Worm (Caenorhabditis elegans) whole organism, young adult: Measurements from ENCODE around the gene tbc-17.

ENCODE experiments used
- F49E8.2 ChIP-seq: sonication (generic microtip); optimal IDR thresholded peaks from 3 replicates; lab custom pipeline; 2017; ENCODE audit warnings: missing genetic modification characterization, mild to moderate bottlenecking, missing compliant biosample characterization, antibody characterized with exemption, moderate library complexity; ENCODE audit not compliant: insufficient read depth
- F55B11.4 ChIP-seq: sonication (generic microtip); optimal IDR thresholded peaks from 2 replicates; lab custom pipeline; 2016; ENCODE audit warnings: missing compliant biosample characterization, missing genetic modification characterization, borderline replicate concordance; ENCODE audit not compliant: insufficient read depth
- efl-1 ChIP-seq: fragments of 150-350 bp; optimal IDR thresholded peaks from 2 replicates; lab custom pipeline; 2014; ENCODE audit warnings: missing biosample characterization, missing genetic modification reagents, missing genetic modification characterization
- hlh-12 ChIP-seq: sonication (generic microtip); optimal IDR thresholded peaks from 2 replicates; lab custom pipeline; 2016; ENCODE audit warnings: missing genetic modification characterization, missing compliant biosample characterization
- snpc-1.3 ChIP-seq: sonication (generic microtip); optimal IDR thresholded peaks from 2 replicates; lab custom pipeline; 2017; ENCODE audit warnings: missing genetic modification characterization, mild to moderate bottlenecking, missing compliant biosample characterization, antibody characterized with exemption, moderate library complexity, missing genotype, missing genetic modification reagents; ENCODE audit not compliant: insufficient read depth
- snpc-4 ChIP-seq, 5 experiments: fragments of 150-350 bp in 1 of 5; sonication (generic microtip) in 4 of 5; optimal IDR thresholded peaks; 2 replicates each; lab custom pipeline; 2014 to 2018; ENCODE audit warnings: missing genetic modification characterization in 5 of 5, missing biosample characterization in 3 of 5, antibody characterized with exemption in 2 of 5, mild to moderate bottlenecking in 2 of 5, missing compliant biosample characterization in 2 of 5, missing genotype in 2 of 5, moderate library complexity in 2 of 5, missing genetic modification reagents in 1 of 5
- unc-130 ChIP-seq: sonication (generic microtip); optimal IDR thresholded peaks from 2 replicates; lab custom pipeline; 2016; ENCODE audit warnings: missing genetic modification reagents, missing genetic modification characterization, missing compliant biosample characterization

ce11 chrII:12668148-12668547 lies 26.1 kb upstream of the tbc-17 start:
- TF ChIP-seq unc-130 (GFP tag; lab: Kevin White, UChicago) (no peak), snpc-4 (GFP tag; optimal IDR thresholded peaks at IDR 0.05; lab: Kevin White, UChicago) (no peak), snpc-4 (tag; optimal IDR thresholded peaks at IDR 0.05; lab: Kevin White, UChicago) (no peak), snpc-1.3 (tag; lab: Kevin White, UChicago) (no peak), hlh-12 (tag; lab: Kevin White, UChicago) (no peak), efl-1 (GFP tag; lab: Kevin White, UChicago) (no peak), F49E8.2 (no peak), F55B11.4 (tag; lab: Kevin White, UChicago) (no peak)
